Fruit fly (Drosophila melanogaster) whole organism, wandering third instar larva: ENCODE results near the gene rdx.

Experiments used
- Abd-B ChIP-seq: fragments of >200 bp; optimal IDR thresholded peaks from 2 replicates; lab custom pipeline; 2017; ENCODE audit warnings: missing biosample characterization, missing genetic modification characterization
- CG32264 ChIP-seq: fragments of 200-800 bp; sonication (Bioruptor generic); optimal IDR thresholded peaks from 2 replicates; lab custom pipeline; 2016; ENCODE audit warnings: missing biosample characterization, missing genetic modification characterization
- CG9705 ChIP-seq: fragments of 200-800 bp; sonication (Bioruptor generic); optimal IDR thresholded peaks from 2 replicates; lab custom pipeline; 2018; ENCODE audit warnings: missing biosample characterization, mild to moderate bottlenecking, missing genetic modification characterization
- CrebA ChIP-seq: fragments of 200-800 bp; sonication (Bioruptor generic); optimal IDR thresholded peaks from 2 replicates; lab custom pipeline; 2016; ENCODE audit warnings: missing biosample characterization, mild to moderate bottlenecking, missing genetic modification characterization, borderline replicate concordance
- Dfd ChIP-seq: fragments of >200 bp; optimal IDR thresholded peaks from 2 replicates; lab custom pipeline; 2017; ENCODE audit warnings: missing biosample characterization, missing genetic modification characterization
- GATAd ChIP-seq: sonication (Bioruptor generic); optimal IDR thresholded peaks from 2 replicates; lab custom pipeline; 2016; ENCODE audit warnings: missing biosample characterization, missing genetic modification characterization
- HLH106 ChIP-seq: fragments of 200-800 bp; optimal IDR thresholded peaks from 3 replicates; lab custom pipeline; 2019; ENCODE audit warnings: missing biosample characterization, mild to moderate bottlenecking, missing genetic modification characterization, moderate library complexity
- Hnf4 ChIP-seq: fragments of 200-800 bp; sonication (Bioruptor generic); optimal IDR thresholded peaks from 2 replicates; lab custom pipeline; 2016; ENCODE audit warnings: missing biosample characterization, mild to moderate bottlenecking, missing genetic modification characterization
- Hr78 ChIP-seq: fragments of >200 bp; optimal IDR thresholded peaks from 2 replicates; lab custom pipeline; 2017; ENCODE audit warnings: missing biosample characterization, missing genetic modification characterization
- Hr83 ChIP-seq: fragments of 200-300 bp; sonication (Bioruptor generic); optimal IDR thresholded peaks from 2 replicates; lab custom pipeline; 2016; ENCODE audit warnings: missing biosample characterization, mild to moderate bottlenecking, missing genetic modification characterization, moderate library complexity; ENCODE audit not compliant: poor library complexity, severe bottlenecking
- Jra ChIP-seq: sonication (Bioruptor generic); optimal IDR thresholded peaks from 2 replicates; lab custom pipeline; 2016; ENCODE audit warnings: missing biosample characterization, missing genetic modification characterization
- Mio ChIP-seq: sonication (Bioruptor generic); optimal IDR thresholded peaks from 2 replicates; lab custom pipeline; 2016; ENCODE audit warnings: missing biosample characterization, missing genetic modification characterization
- N ChIP-seq: fragments of >200 bp; optimal IDR thresholded peaks from 2 replicates; lab custom pipeline; 2018; ENCODE audit warnings: missing biosample characterization, missing external identifiers, missing genetic modification characterization
- OdsH ChIP-seq: fragments of 200-800 bp; sonication (Bioruptor generic); optimal IDR thresholded peaks from 2 replicates; lab custom pipeline; 2016; ENCODE audit warnings: missing biosample characterization, mild to moderate bottlenecking, missing genetic modification characterization
- Rel ChIP-seq, 2 experiments: fragments of 200-800 bp; sonication (Bioruptor generic) in 1 of 2; optimal IDR thresholded peaks; 2 replicates in 1 of 2; 3 replicates in 1 of 2; lab custom pipeline; 2016 to 2019; ENCODE audit warnings: mild to moderate bottlenecking in 2 of 2, missing biosample characterization in 2 of 2, missing genetic modification characterization in 2 of 2, moderate library complexity in 1 of 2
- Vsx2 ChIP-seq: fragments of 200-300, 225-300 bp; sonication (Bioruptor generic); optimal IDR thresholded peaks from 2 replicates; lab custom pipeline; 2018; ENCODE audit warnings: missing biosample characterization, missing genetic modification characterization; ENCODE audit not compliant: partially characterized antibody
- br ChIP-seq: fragments of 200-800 bp; sonication (Bioruptor generic); optimal IDR thresholded peaks from 2 replicates; lab custom pipeline; 2016; ENCODE audit warnings: missing biosample characterization, missing genetic modification characterization
- brk ChIP-seq: fragments of 200-800 bp; sonication (Bioruptor generic); optimal IDR thresholded peaks from 2 replicates; lab custom pipeline; 2016; ENCODE audit warnings: missing biosample characterization, mild to moderate bottlenecking, missing genetic modification characterization
- dl ChIP-seq, 2 experiments: fragments of 175-275, 200-275 bp in 1 of 2; fragments of 200-275 bp in 1 of 2; sonication (Bioruptor generic); optimal IDR thresholded peaks; lab custom pipeline; 2018; ENCODE audit warnings: mild to moderate bottlenecking in 2 of 2, missing biosample characterization in 2 of 2, missing genetic modification characterization in 2 of 2, moderate library complexity in 2 of 2; ENCODE audit not compliant: partially characterized antibody in 2 of 2, insufficient read depth in 1 of 2
- dmrt93B ChIP-seq: fragments of 200-800 bp; sonication (Bioruptor generic); optimal IDR thresholded peaks from 2 replicates; lab custom pipeline; 2018; ENCODE audit warnings: missing biosample characterization, mild to moderate bottlenecking, missing genetic modification characterization
- dsf ChIP-seq: sonication (Bioruptor generic); optimal IDR thresholded peaks from 2 replicates; lab custom pipeline; 2016; ENCODE audit warnings: missing biosample characterization, missing genetic modification characterization, borderline replicate concordance
- ey ChIP-seq: fragments of 200-800 bp; sonication (Bioruptor generic); optimal IDR thresholded peaks from 2 replicates; lab custom pipeline; 2016; ENCODE audit warnings: missing biosample characterization, missing genetic modification characterization
- foxo ChIP-seq, 2 experiments: fragments of 200-800 bp; sonication (Bioruptor generic); optimal IDR thresholded peaks; 2 replicates in 1 of 2; 3 replicates in 1 of 2; lab custom pipeline; 2016 to 2017; ENCODE audit warnings: missing biosample characterization in 2 of 2, missing genetic modification characterization in 2 of 2
- fru ChIP-seq: fragments of 200-800 bp; sonication (Bioruptor generic); optimal IDR thresholded peaks from 3 replicates; lab custom pipeline; 2016; ENCODE audit warnings: missing biosample characterization, mild to moderate bottlenecking, missing genetic modification characterization
- h ChIP-seq: fragments of 200-800 bp; sonication (Bioruptor generic); optimal IDR thresholded peaks from 3 replicates; lab custom pipeline; 2016; ENCODE audit warnings: missing biosample characterization, mild to moderate bottlenecking, missing genetic modification characterization
- jim ChIP-seq: fragments of 175-275, 200-325 bp; sonication (Bioruptor generic); optimal IDR thresholded peaks from 2 replicates; lab custom pipeline; 2016; ENCODE audit warnings: missing biosample characterization, mild to moderate bottlenecking, missing genetic modification characterization
- lola ChIP-seq: fragments of >200 bp; optimal IDR thresholded peaks from 2 replicates; lab custom pipeline; 2017; ENCODE audit warnings: missing biosample characterization, missing genetic modification characterization
- psq ChIP-seq: fragments of 200-800 bp; sonication (Bioruptor generic); optimal IDR thresholded peaks from 3 replicates; lab custom pipeline; 2017; ENCODE audit warnings: missing biosample characterization, mild to moderate bottlenecking, missing genetic modification characterization, moderate library complexity
- rgr ChIP-seq: fragments of 200-800 bp; sonication (Bioruptor generic); optimal IDR thresholded peaks from 3 replicates; lab custom pipeline; 2016; ENCODE audit warnings: missing biosample characterization, mild to moderate bottlenecking, missing genetic modification characterization
- sage ChIP-seq: fragments of 200-800 bp; sonication (Bioruptor generic); optimal IDR thresholded peaks from 2 replicates; lab custom pipeline; 2016; ENCODE audit warnings: missing biosample characterization, mild to moderate bottlenecking, missing genetic modification characterization
- sv ChIP-seq: fragments of 200-800 bp; sonication (Bioruptor generic); optimal IDR thresholded peaks from 3 replicates; lab custom pipeline; 2016; ENCODE audit warnings: missing biosample characterization, missing genetic modification characterization
- tai ChIP-seq: sonication (Bioruptor generic); optimal IDR thresholded peaks from 2 replicates; lab custom pipeline; 2016; ENCODE audit warnings: missing biosample characterization, missing genetic modification characterization
- usp ChIP-seq: fragments of >200 bp; optimal IDR thresholded peaks from 2 replicates; lab custom pipeline; 2017; ENCODE audit warnings: missing biosample characterization, missing genetic modification characterization
- woc ChIP-seq: sonication (Bioruptor generic); optimal IDR thresholded peaks from 2 replicates; lab custom pipeline; 2016; ENCODE audit warnings: missing biosample characterization, mild to moderate bottlenecking, missing genetic modification characterization

Gene rdx

dm6 chr3R:14070664-14071063 lies 38.8 kb upstream of the rdx start:
- no peak for TF ChIP-seq CG32264 (GFP tag; lab: Kevin White, UChicago)
- TF ChIP-seq Dfd (GFP tag; lab: Kevin White, UChicago): no peak
- TF ChIP-seq GATAd: no peak
- TF ChIP-seq jim: no peak
- no peak for TF ChIP-seq CG9705
- peak; percentile 21 for TF ChIP-seq OdsH (GFP tag; lab: Kevin White, UChicago)
- TF ChIP-seq usp: no peak
- TF ChIP-seq lola (GFP tag; lab: Kevin White, UChicago): no peak
- no peak for TF ChIP-seq Abd-B (GFP tag; lab: Kevin White, UChicago)
- no peak for TF ChIP-seq psq (GFP tag; lab: Kevin White, UChicago)
- TF ChIP-seq ey (GFP tag; lab: Kevin White, UChicago): no peak
- TF ChIP-seq Hr83: no peak
- TF ChIP-seq Hr78 (GFP tag; lab: Kevin White, UChicago): no peak
- no peak for TF ChIP-seq brk (GFP tag; lab: Kevin White, UChicago)
- TF ChIP-seq dmrt93B (GFP tag; lab: Kevin White, UChicago): peak; percentile 1
- TF ChIP-seq rgr: peak; percentile 19
- no peak for TF ChIP-seq Vsx2
- no peak for TF ChIP-seq Mio (GFP tag; lab: Kevin White, UChicago)
- no peak for TF ChIP-seq Hnf4 (GFP tag; lab: Kevin White, UChicago)
- TF ChIP-seq N: no peak
- TF ChIP-seq fru (GFP tag; lab: Kevin White, UChicago): no peak
- peak in 1 of 2 experiments; percentile 11 for TF ChIP-seq foxo (GFP tag; optimal IDR thresholded peaks at IDR 0.05; lab: Kevin White, UChicago)
- TF ChIP-seq h (GFP tag; lab: Kevin White, UChicago): no peak
- TF ChIP-seq br (GFP tag; lab: Kevin White, UChicago): no peak
- no peak for TF ChIP-seq tai
- no peak for TF ChIP-seq CrebA (GFP tag; lab: Kevin White, UChicago)
- TF ChIP-seq dl (GFP tag; optimal IDR thresholded peaks at IDR 0.05; lab: Kevin White, UChicago; ENCODE audit: insufficient read depth in 1 of 2, partially characterized antibody in 2 of 2): no peak
- TF ChIP-seq, all 38 proteins: peak for 4

dm6 chr3R:14070096-14070495 lies 38.2 kb upstream of the rdx start:
- TF ChIP-seq Vsx2 (no peak), sv (GFP tag; lab: Kevin White, UChicago) (no peak), Mio (GFP tag; lab: Kevin White, UChicago) (no peak), usp (no peak), CG9705 (no peak), Hr78 (GFP tag; lab: Kevin White, UChicago) (no peak), Hr83 (no peak), br (GFP tag; lab: Kevin White, UChicago) (no peak), dsf (GFP tag; lab: Kevin White, UChicago) (no peak), HLH106 (tag; lab: Kevin White, UChicago) (no peak), sage (GFP tag; lab: Kevin White, UChicago) (no peak), woc (GFP tag; lab: Kevin White, UChicago) (no peak), Jra (GFP tag; lab: Kevin White, UChicago) (no peak), h (GFP tag; lab: Kevin White, UChicago) (no peak), GATAd (no peak)

dm6 chr3R:14067904-14068636 lies 36.2 kb upstream of the rdx start:
- TF ChIP-seq dmrt93B (GFP tag; lab: Kevin White, UChicago) (no peak), Rel (GFP tag; optimal IDR thresholded peaks at IDR 0.05; lab: Kevin White, UChicago) (no peak), Rel (tag; optimal IDR thresholded peaks at IDR 0.05; lab: Kevin White, UChicago) (peak; percentile 91), br (GFP tag; lab: Kevin White, UChicago) (peak; percentile 4), h (GFP tag; lab: Kevin White, UChicago) (peak; percentile 17), CG32264 (GFP tag; lab: Kevin White, UChicago) (no peak)
